Worm (Caenorhabditis elegans) whole organism, late embryonic: ENCODE data around the gene Y42A5A.1.
A peak's percentile ranks its signal among the peaks of the same experiment; 100 is the strongest.

ENCODE experiments used
- C08G9.2 ChIP-seq: sonication (generic microtip); optimal IDR thresholded peaks from 2 replicates; lab custom pipeline; 2016; ENCODE audit warnings: mild to moderate bottlenecking, missing genetic modification characterization, moderate library complexity, missing compliant biosample characterization
- C38D4.7 ChIP-seq: fragments of 200-800 bp; sonication (Bioruptor generic); optimal IDR thresholded peaks from 2 replicates; lab custom pipeline; 2018; ENCODE audit warnings: mild to moderate bottlenecking, missing genetic modification characterization, moderate library complexity, missing compliant biosample characterization
- T23F11.4 ChIP-seq: fragments of 200-800 bp; sonication (Bioruptor generic); optimal IDR thresholded peaks from 2 replicates; lab custom pipeline; 2018; ENCODE audit warnings: mild to moderate bottlenecking, missing genetic modification characterization, missing compliant biosample characterization
- Y22D7AL.16 ChIP-seq: sonication (generic microtip); optimal IDR thresholded peaks from 2 replicates; lab custom pipeline; 2016; ENCODE audit warnings: missing genetic modification characterization, missing compliant biosample characterization
- ama-1 ChIP-seq: fragments of 150-350 bp; optimal IDR thresholded peaks from 2 replicates; lab custom pipeline; 2014
- ceh-14 ChIP-seq: sonication (generic microtip); optimal IDR thresholded peaks from 2 replicates; lab custom pipeline; 2016; ENCODE audit warnings: missing genotype, missing genetic modification characterization, missing compliant biosample characterization
- ceh-18 ChIP-seq: sonication (generic microtip); optimal IDR thresholded peaks from 2 replicates; lab custom pipeline; 2016; ENCODE audit warnings: missing genetic modification characterization, missing compliant biosample characterization
- ceh-2 ChIP-seq: sonication (generic microtip); optimal IDR thresholded peaks from 2 replicates; lab custom pipeline; 2016; ENCODE audit warnings: missing genotype, missing genetic modification characterization, missing compliant biosample characterization
- ceh-24 ChIP-seq: sonication (generic microtip); optimal IDR thresholded peaks from 2 replicates; lab custom pipeline; 2016; ENCODE audit warnings: mild to moderate bottlenecking, missing genetic modification characterization, missing compliant biosample characterization
- ceh-30 ChIP-seq: fragments of 150-350 bp; optimal IDR thresholded peaks from 2 replicates; lab custom pipeline; 2014; ENCODE audit warnings: missing biosample characterization, missing genetic modification characterization
- ceh-31 ChIP-seq: sonication (generic microtip); optimal IDR thresholded peaks from 2 replicates; lab custom pipeline; 2016; ENCODE audit warnings: missing genetic modification characterization, missing compliant biosample characterization
- ceh-34 ChIP-seq: sonication (generic microtip); optimal IDR thresholded peaks from 2 replicates; lab custom pipeline; 2016; ENCODE audit warnings: mild to moderate bottlenecking, missing genetic modification characterization, missing compliant biosample characterization
- ceh-45 ChIP-seq: fragments of 200-800 bp; sonication (Bioruptor generic); IDR thresholded peaks from 2 replicates; pipeline ENCODE4 v1.3.6; 2022; ENCODE audit warnings: missing genetic modification reagents, missing genetic modification characterization, missing compliant biosample characterization
- ceh-48 ChIP-seq: sonication (generic microtip); optimal IDR thresholded peaks from 2 replicates; lab custom pipeline; 2016; ENCODE audit warnings: missing genetic modification characterization, inconsistent platforms, missing compliant biosample characterization
- dmd-4 ChIP-seq: sonication (generic microtip); optimal IDR thresholded peaks from 2 replicates; lab custom pipeline; 2016; ENCODE audit warnings: borderline replicate concordance, missing genetic modification characterization, missing compliant biosample characterization
- dve-1 ChIP-seq: sonication (generic microtip); optimal IDR thresholded peaks from 2 replicates; lab custom pipeline; 2017; ENCODE audit warnings: antibody characterized with exemption, mild to moderate bottlenecking, missing genetic modification characterization, missing compliant biosample characterization
- fax-1 ChIP-seq: sonication (generic microtip); optimal IDR thresholded peaks from 2 replicates; lab custom pipeline; 2016; ENCODE audit warnings: missing genotype, missing genetic modification characterization, missing compliant biosample characterization
- fkh-10 ChIP-seq: fragments of 150-350 bp; optimal IDR thresholded peaks from 2 replicates; lab custom pipeline; 2014; ENCODE audit warnings: missing biosample characterization, missing genetic modification reagents, missing genetic modification characterization
- fkh-6 ChIP-seq: sonication (generic microtip); optimal IDR thresholded peaks from 2 replicates; lab custom pipeline; 2016; ENCODE audit warnings: missing genetic modification characterization, missing compliant biosample characterization
- hlh-13 ChIP-seq: fragments of 200-800 bp; sonication (Bioruptor generic); optimal IDR thresholded peaks from 2 replicates; lab custom pipeline; 2018; ENCODE audit warnings: mild to moderate bottlenecking, missing genetic modification characterization, missing compliant biosample characterization
- hlh-30 ChIP-seq: sonication (generic microtip); optimal IDR thresholded peaks from 2 replicates; lab custom pipeline; 2017; ENCODE audit warnings: antibody characterized with exemption, missing genetic modification characterization, missing compliant biosample characterization; ENCODE audit not compliant: insufficient read depth
- hlh-6 ChIP-seq: sonication (generic microtip); optimal IDR thresholded peaks from 2 replicates; lab custom pipeline; 2016; ENCODE audit warnings: missing genotype, missing genetic modification characterization, missing compliant biosample characterization
- lim-6 ChIP-seq: sonication (generic microtip); optimal IDR thresholded peaks from 2 replicates; lab custom pipeline; 2016; ENCODE audit warnings: missing genetic modification characterization, missing compliant biosample characterization
- mec-3 ChIP-seq: sonication (generic microtip); optimal IDR thresholded peaks from 2 replicates; lab custom pipeline; 2016; ENCODE audit warnings: borderline replicate concordance, missing genetic modification characterization, missing compliant biosample characterization
- pat-9 ChIP-seq: fragments of 200-800 bp; sonication (Bioruptor generic); optimal IDR thresholded peaks from 2 replicates; lab custom pipeline; 2018; ENCODE audit warnings: mild to moderate bottlenecking, missing genetic modification characterization, moderate library complexity, missing compliant biosample characterization
- pax-1 ChIP-seq: fragments of 150-350 bp; optimal IDR thresholded peaks from 2 replicates; lab custom pipeline; 2014; ENCODE audit warnings: missing biosample characterization, missing genetic modification characterization
- pros-1 ChIP-seq: fragments of 150-350 bp; optimal IDR thresholded peaks from 2 replicates; lab custom pipeline; 2014; ENCODE audit warnings: missing biosample characterization, missing genetic modification reagents, missing genetic modification characterization
- ref-2 ChIP-seq: sonication (generic microtip); optimal IDR thresholded peaks from 2 replicates; lab custom pipeline; 2016; ENCODE audit warnings: missing genetic modification characterization, missing compliant biosample characterization
- rnt-1 ChIP-seq: sonication (generic microtip); optimal IDR thresholded peaks from 2 replicates; lab custom pipeline; 2016; ENCODE audit warnings: missing genetic modification characterization, missing compliant biosample characterization
- sdc-2 ChIP-seq: sonication (generic microtip); optimal IDR thresholded peaks from 2 replicates; lab custom pipeline; 2016; ENCODE audit warnings: missing genotype, missing genetic modification characterization, missing compliant biosample characterization
- sox-2 ChIP-seq: fragments of 200-800 bp; sonication (Bioruptor generic); IDR thresholded peaks from 2 replicates; pipeline ENCODE4 v1.3.6; 2022; ENCODE audit warnings: missing genetic modification reagents, missing genetic modification characterization, missing compliant biosample characterization
- syd-9 ChIP-seq: sonication (generic microtip); optimal IDR thresholded peaks from 2 replicates; lab custom pipeline; 2016; ENCODE audit warnings: mild to moderate bottlenecking, missing genetic modification characterization, moderate library complexity, missing compliant biosample characterization
- tbx-7 ChIP-seq: sonication (generic microtip); optimal IDR thresholded peaks from 2 replicates; lab custom pipeline; 2016; ENCODE audit warnings: missing genotype, missing genetic modification characterization, missing compliant biosample characterization
- unc-42 ChIP-seq: sonication (generic microtip); optimal IDR thresholded peaks from 2 replicates; lab custom pipeline; 2016; ENCODE audit warnings: missing genotype, missing genetic modification characterization, missing compliant biosample characterization
- unc-55 ChIP-seq: sonication (generic microtip); optimal IDR thresholded peaks from 2 replicates; lab custom pipeline; 2017; ENCODE audit warnings: missing biosample characterization, missing genetic modification reagents, missing genetic modification characterization
- unc-86 ChIP-seq: sonication (generic microtip); optimal IDR thresholded peaks from 2 replicates; lab custom pipeline; 2016; ENCODE audit warnings: missing genetic modification characterization, missing compliant biosample characterization
- zip-5 ChIP-seq: sonication (generic microtip); optimal IDR thresholded peaks from 2 replicates; lab custom pipeline; 2016; ENCODE audit warnings: missing genetic modification characterization, missing compliant biosample characterization

Gene Y42A5A.1

ce11 chrV:11123817-11124337 is 36.1 kb downstream of the Y42A5A.1 start, which contains the start of the genes atp-5 and lmtr-3 (continued):
- TF ChIP-seq syd-9 (tag; lab: Kevin White, UChicago): no peak
- no peak for TF ChIP-seq ceh-14
- peak; percentile 45 for TF ChIP-seq ceh-18 (tag; lab: Kevin White, UChicago)
- peak; percentile 74 for TF ChIP-seq rnt-1 (tag; lab: Kevin White, UChicago)
- TF ChIP-seq ceh-31 (tag; lab: Kevin White, UChicago): peak; percentile 97
- TF ChIP-seq ref-2 (tag; lab: Kevin White, UChicago): peak; percentile 78
- no peak for TF ChIP-seq unc-55 (GFP tag; lab: Kevin White, UChicago)
- TF ChIP-seq ceh-30 (tag; lab: Kevin White, UChicago): no peak
- peak; percentile 77 for TF ChIP-seq mec-3 (tag; lab: Kevin White, UChicago)
- TF ChIP-seq hlh-6 (tag; lab: Kevin White, UChicago): no peak
- peak; percentile 92 for TF ChIP-seq C08G9.2 (tag; lab: Kevin White, UChicago)
- TF ChIP-seq lim-6: peak; percentile 71
- TF ChIP-seq tbx-7 (tag; lab: Kevin White, UChicago): peak; percentile 80
- no peak for TF ChIP-seq pat-9 (tag; lab: Kevin White, UChicago)
- no peak for TF ChIP-seq sdc-2 (tag; lab: Kevin White, UChicago)
- peak; percentile 68 for TF ChIP-seq fkh-6 (tag; lab: Kevin White, UChicago)
- TF ChIP-seq fkh-10 (GFP tag; lab: Kevin White, UChicago): no peak

ce11 chrV:11124922-11125321 is 37.2 kb downstream of the Y42A5A.1 start, which contains the start of gene C06H2.2:
Gene C06H2.2 (plus strand): TSS chrV:11125222.
- TF ChIP-seq hlh-30 (tag; lab: Kevin White, UChicago) (no peak), ceh-14 (no peak), zip-5 (no peak), lim-6 (no peak), hlh-6 (tag; lab: Kevin White, UChicago) (no peak), fax-1 (no peak), hlh-13 (GFP tag; lab: Kevin White, UChicago) (no peak), ceh-48 (tag; lab: Kevin White, UChicago) (no peak), fkh-10 (GFP tag; lab: Kevin White, UChicago) (no peak), Y22D7AL.16 (no peak), syd-9 (tag; lab: Kevin White, UChicago) (no peak), sdc-2 (tag; lab: Kevin White, UChicago) (no peak), C08G9.2 (tag; lab: Kevin White, UChicago) (no peak), dve-1 (tag; lab: Kevin White, UChicago) (no peak), pros-1 (no peak), ceh-34 (tag; lab: Kevin White, UChicago) (no peak)

- no peak for TF ChIP-seq ceh-45 (GFP tag; lab: Robert Waterston, UW)
- TF ChIP-seq unc-42 (tag; lab: Kevin White, UChicago): no peak
- no peak for TF ChIP-seq rnt-1 (tag; lab: Kevin White, UChicago)
- TF ChIP-seq unc-86: no peak
- TF ChIP-seq ceh-2 (tag; lab: Kevin White, UChicago): no peak
- no peak for TF ChIP-seq C38D4.7 (GFP tag; lab: Kevin White, UChicago)
- TF ChIP-seq ceh-24 (tag; lab: Kevin White, UChicago): no peak
- no peak for TF ChIP-seq pax-1 (tag; lab: Kevin White, UChicago)
- no peak for TF ChIP-seq Y22D7AL.16
- TF ChIP-seq hlh-30 (tag; lab: Kevin White, UChicago): no peak
- no peak for TF ChIP-seq hlh-6 (tag; lab: Kevin White, UChicago)
- TF ChIP-seq ceh-30 (tag; lab: Kevin White, UChicago): no peak
- no peak for TF ChIP-seq dmd-4 (tag; lab: Kevin White, UChicago)
- TF ChIP-seq ama-1: no peak
- no peak for TF ChIP-seq sox-2 (GFP tag; lab: Robert Waterston, UW)
- TF ChIP-seq T23F11.4 (GFP tag; lab: Kevin White, UChicago): no peak
- no peak for TF ChIP-seq lim-6
These were observed 39.4 kb downstream of the Y42A5A.1 start, which contains the start of gene jmjd-5 for ce11 chrV:11127197-11127596. Gene jmjd-5 (plus strand): TSS chrV:11127497.
